Worm (Caenorhabditis elegans) whole organism, L4 larva: Measurements from ENCODE around the gene clec-60.

Source experiments
- D1046.2 ChIP-seq: fragments of 200-800 bp; sonication (Bioruptor generic); IDR thresholded peaks from 2 replicates; pipeline ENCODE4 v1.3.6; 2022; ENCODE audit warnings: missing genetic modification characterization, missing compliant biosample characterization
- F37D6.2 ChIP-seq: sonication (generic microtip); optimal IDR thresholded peaks from 2 replicates; lab custom pipeline; 2016; ENCODE audit warnings: mild to moderate bottlenecking, missing genetic modification characterization, missing compliant biosample characterization
- F44E2.7 ChIP-seq: fragments of 200-800 bp; sonication (Bioruptor generic); IDR thresholded peaks from 2 replicates; pipeline ENCODE4 v2.1.2; 2022; ENCODE audit warnings: missing genetic modification characterization, missing compliant biosample characterization
- F49E8.2 ChIP-seq: sonication (generic microtip); optimal IDR thresholded peaks from 2 replicates; lab custom pipeline; 2016; ENCODE audit warnings: missing compliant biosample characterization, mild to moderate bottlenecking, missing genetic modification characterization, borderline replicate concordance
- T20F7.1 ChIP-seq: fragments of 200-800 bp; sonication (Bioruptor generic); optimal IDR thresholded peaks from 2 replicates; lab custom pipeline; 2018; ENCODE audit warnings: mild to moderate bottlenecking, missing genetic modification characterization, missing compliant biosample characterization
- T26A8.4 ChIP-seq: fragments of 200-800 bp; sonication (Bioruptor generic); IDR thresholded peaks from 2 replicates; pipeline ENCODE4 v1.3.6; 2022; ENCODE audit warnings: missing genetic modification characterization, missing compliant biosample characterization
- Y105C5A.15 ChIP-seq: fragments of 200-800 bp; sonication (Bioruptor generic); IDR thresholded peaks from 2 replicates; pipeline ENCODE4 v1.3.6; 2022; ENCODE audit warnings: missing genetic modification characterization, missing compliant biosample characterization
- Y48G9A.11 ChIP-seq: fragments of 200-800 bp; sonication (Bioruptor generic); IDR thresholded peaks from 2 replicates; pipeline ENCODE4 v1.3.6; 2022; ENCODE audit warnings: missing genetic modification reagents, missing genetic modification characterization, missing compliant biosample characterization
- Y5F2A.4 ChIP-seq: fragments of 200-800 bp; sonication (Bioruptor generic); optimal IDR thresholded peaks from 2 replicates; lab custom pipeline; 2018; ENCODE audit warnings: mild to moderate bottlenecking, missing genetic modification characterization, missing compliant biosample characterization
- Y75B8A.6 ChIP-seq: fragments of 200-800 bp; sonication (Bioruptor generic); IDR thresholded peaks from 2 replicates; pipeline ENCODE4 v1.3.6; 2022; ENCODE audit warnings: missing genetic modification reagents, missing genetic modification characterization, missing compliant biosample characterization
- ZK546.5 ChIP-seq, 2 experiments: sonication (generic microtip); optimal IDR thresholded peaks; 2 replicates each; lab custom pipeline; 2017; ENCODE audit warnings: missing biosample characterization in 2 of 2, missing genetic modification characterization in 2 of 2
- aly-2 ChIP-seq: sonication (generic microtip); optimal IDR thresholded peaks from 2 replicates; lab custom pipeline; 2018; ENCODE audit warnings: missing biosample characterization, missing genetic modification characterization
- ama-1 ChIP-seq: fragments of 150-350 bp; optimal IDR thresholded peaks from 2 replicates; lab custom pipeline; 2014; ENCODE audit warnings: inconsistent platforms, mixed read lengths
- arid-1 ChIP-seq: fragments of 200-800 bp; sonication (Bioruptor generic); conservative IDR thresholded peaks from 2 replicates; pipeline ENCODE4 v1.3.6; 2022; ENCODE audit warnings: missing genetic modification reagents, missing genetic modification characterization, missing compliant biosample characterization
- ceh-28 ChIP-seq: fragments of 150-350 bp; optimal IDR thresholded peaks from 2 replicates; lab custom pipeline; 2014; ENCODE audit warnings: missing biosample characterization, missing genetic modification reagents, missing genetic modification characterization
- ceh-44 ChIP-seq: fragments of 200-800 bp; sonication (Bioruptor generic); IDR thresholded peaks from 2 replicates; pipeline ENCODE4 v1.3.6; 2022; ENCODE audit warnings: missing genetic modification reagents, missing genetic modification characterization, missing compliant biosample characterization
- ceh-82 ChIP-seq: sonication (generic microtip); optimal IDR thresholded peaks from 2 replicates; lab custom pipeline; 2017; ENCODE audit warnings: missing biosample characterization, missing genetic modification characterization
- ctbp-1 ChIP-seq: fragments of 200-800 bp; sonication (Bioruptor generic); IDR thresholded peaks from 2 replicates; pipeline ENCODE4 v1.3.6; 2022; ENCODE audit warnings: missing genetic modification reagents, missing genetic modification characterization, missing compliant biosample characterization
- daf-8 ChIP-seq: fragments of 200-800 bp; sonication (Bioruptor generic); IDR thresholded peaks from 2 replicates; pipeline ENCODE4 v1.3.6; 2022; ENCODE audit warnings: missing genetic modification characterization, missing compliant biosample characterization
- dmd-8 ChIP-seq: fragments of 200-800 bp; sonication (Bioruptor generic); IDR thresholded peaks from 2 replicates; pipeline ENCODE4 v1.3.6; 2022; ENCODE audit warnings: missing genetic modification characterization, missing compliant biosample characterization
- dmd-9 ChIP-seq: fragments of 200-800 bp; sonication (Bioruptor generic); IDR thresholded peaks from 2 replicates; pipeline ENCODE4 v1.3.6; 2022; ENCODE audit warnings: missing genetic modification reagents, missing genetic modification characterization, missing compliant biosample characterization
- egl-43 ChIP-seq: fragments of 200-800 bp; sonication (Bioruptor generic); IDR thresholded peaks from 2 replicates; pipeline ENCODE4 v1.3.6; 2022; ENCODE audit warnings: missing genetic modification reagents, missing genetic modification characterization, missing compliant biosample characterization
- fkh-10 ChIP-seq: fragments of 150-350 bp; optimal IDR thresholded peaks from 2 replicates; lab custom pipeline; 2014; ENCODE audit warnings: missing biosample characterization, missing genetic modification reagents, missing genetic modification characterization
- jun-1 ChIP-seq: fragments of 150-350 bp; optimal IDR thresholded peaks from 2 replicates; lab custom pipeline; 2014; ENCODE audit warnings: missing biosample characterization, missing genetic modification reagents, missing genetic modification characterization
- lin-1 ChIP-seq: fragments of 200-800 bp; sonication (Bioruptor generic); IDR thresholded peaks from 2 replicates; pipeline ENCODE4 v1.3.6; 2022; ENCODE audit warnings: missing genetic modification reagents, missing genetic modification characterization, missing compliant biosample characterization
- lin-29 ChIP-seq: fragments of 200-800 bp; sonication (Bioruptor generic); IDR thresholded peaks from 2 replicates; pipeline ENCODE4 v1.3.6; 2022; ENCODE audit warnings: missing genetic modification reagents, missing genetic modification characterization, missing compliant biosample characterization
- lsy-2 ChIP-seq, 2 experiments: fragments of 150-350 bp in 1 of 2; sonication (generic microtip) in 1 of 2; optimal IDR thresholded peaks; 2 replicates each; lab custom pipeline; 2014 to 2017; ENCODE audit warnings: missing biosample characterization in 2 of 2, missing genetic modification characterization in 2 of 2
- madf-5 ChIP-seq, 2 experiments: fragments of 200-800 bp; sonication (Bioruptor generic); IDR thresholded peaks; 2 replicates each; pipeline ENCODE4 v1.3.6; 2022; ENCODE audit warnings: missing compliant biosample characterization in 2 of 2, missing genetic modification characterization in 2 of 2
- madf-9 ChIP-seq: fragments of 200-800 bp; sonication (Bioruptor generic); conservative IDR thresholded peaks from 2 replicates; pipeline ENCODE4 v1.3.6; 2022; ENCODE audit warnings: missing genetic modification reagents, missing genetic modification characterization, missing compliant biosample characterization
- mdt-29 ChIP-seq: fragments of 200-800 bp; sonication (Bioruptor generic); IDR thresholded peaks from 2 replicates; pipeline ENCODE4 v1.3.6; 2022; ENCODE audit warnings: missing genetic modification reagents, missing genetic modification characterization, missing compliant biosample characterization
- nhr-10 ChIP-seq: fragments of 150-350 bp; optimal IDR thresholded peaks from 2 replicates; lab custom pipeline; 2014; ENCODE audit warnings: missing biosample characterization, missing genetic modification characterization
- nhr-25 ChIP-seq: sonication (generic microtip); optimal IDR thresholded peaks from 2 replicates; lab custom pipeline; 2017; ENCODE audit warnings: missing genetic modification characterization, mild to moderate bottlenecking, missing compliant biosample characterization, antibody characterized with exemption, moderate library complexity, borderline replicate concordance; ENCODE audit not compliant: insufficient read depth
- nhr-28 ChIP-seq: fragments of 150-350 bp; optimal IDR thresholded peaks from 2 replicates; lab custom pipeline; 2014; ENCODE audit warnings: missing biosample characterization, missing genetic modification characterization
- nhr-41 ChIP-seq: fragments of 200-800 bp; sonication (Bioruptor generic); IDR thresholded peaks from 2 replicates; pipeline ENCODE4 v1.3.6; 2022; ENCODE audit warnings: missing genetic modification reagents, missing genetic modification characterization, missing compliant biosample characterization
- nhr-6 ChIP-seq: fragments of 150-350 bp; optimal IDR thresholded peaks from 2 replicates; lab custom pipeline; 2014; ENCODE audit warnings: missing biosample characterization, missing genetic modification characterization
- nhr-76 ChIP-seq: fragments of 150-350 bp; optimal IDR thresholded peaks from 2 replicates; lab custom pipeline; 2014; ENCODE audit warnings: missing biosample characterization, missing genetic modification characterization
- pha-4 ChIP-seq, 2 experiments: fragments of 150-350 bp in 1 of 2; fragments of 200-800 bp in 1 of 2; sonication (Bioruptor generic) in 1 of 2; IDR thresholded peaks in 1 of 2; optimal IDR thresholded peaks in 1 of 2; 2 replicates each; pipeline versions ENCODE4 v1.3.6 to Lab custom; 2014 to 2022; ENCODE audit warnings: missing genetic modification characterization in 2 of 2, missing genetic modification reagents in 2 of 2, missing biosample characterization in 1 of 2, missing compliant biosample characterization in 1 of 2
- pqm-1 ChIP-seq: sonication (generic microtip); optimal IDR thresholded peaks from 2 replicates; lab custom pipeline; 2017; ENCODE audit warnings: missing biosample characterization, missing genetic modification characterization
- rbr-2 ChIP-seq: sonication (generic microtip); optimal IDR thresholded peaks from 2 replicates; lab custom pipeline; 2016; ENCODE audit warnings: missing genotype, missing genetic modification characterization, missing compliant biosample characterization
- saeg-2 ChIP-seq: fragments of 200-800 bp; sonication (Bioruptor generic); IDR thresholded peaks from 2 replicates; pipeline ENCODE4 v1.3.6; 2022; ENCODE audit warnings: missing genetic modification reagents, missing genetic modification characterization, missing compliant biosample characterization
- sdz-12 ChIP-seq: fragments of 200-800 bp; sonication (Bioruptor generic); optimal IDR thresholded peaks from 2 replicates; lab custom pipeline; 2018; ENCODE audit warnings: mild to moderate bottlenecking, missing genetic modification characterization, missing compliant biosample characterization
- skn-1 ChIP-seq: fragments of 150-350 bp; optimal IDR thresholded peaks from 2 replicates; lab custom pipeline; 2014; ENCODE audit warnings: missing biosample characterization, missing genetic modification characterization
- spr-1 ChIP-seq: sonication (generic microtip); optimal IDR thresholded peaks from 2 replicates; lab custom pipeline; 2016; ENCODE audit warnings: mild to moderate bottlenecking, missing genetic modification characterization, missing compliant biosample characterization
- spr-3 ChIP-seq: fragments of 200-800 bp; sonication (Bioruptor generic); optimal IDR thresholded peaks from 2 replicates; lab custom pipeline; 2018; ENCODE audit warnings: mild to moderate bottlenecking, missing genetic modification characterization, missing compliant biosample characterization
- tag-97 ChIP-seq: fragments of 200-800 bp; sonication (Bioruptor generic); IDR thresholded peaks from 2 replicates; pipeline ENCODE4 v1.3.6; 2022; ENCODE audit warnings: missing genetic modification characterization, missing compliant biosample characterization
- unc-130 ChIP-seq: sonication (generic microtip); optimal IDR thresholded peaks from 2 replicates; lab custom pipeline; 2016; ENCODE audit warnings: missing genetic modification reagents, missing genetic modification characterization, missing compliant biosample characterization
- unc-39 ChIP-seq: sonication (generic microtip); optimal IDR thresholded peaks from 2 replicates; lab custom pipeline; 2017; ENCODE audit warnings: missing biosample characterization, missing genetic modification characterization
- zfp-2 ChIP-seq: sonication (generic microtip); optimal IDR thresholded peaks from 2 replicates; lab custom pipeline; 2016; ENCODE audit warnings: mild to moderate bottlenecking, missing genetic modification characterization, missing compliant biosample characterization
- ztf-11 ChIP-seq: fragments of 150-350 bp; optimal IDR thresholded peaks from 2 replicates; lab custom pipeline; 2014; ENCODE audit warnings: missing biosample characterization, missing genetic modification characterization

Gene clec-60

DNA sequence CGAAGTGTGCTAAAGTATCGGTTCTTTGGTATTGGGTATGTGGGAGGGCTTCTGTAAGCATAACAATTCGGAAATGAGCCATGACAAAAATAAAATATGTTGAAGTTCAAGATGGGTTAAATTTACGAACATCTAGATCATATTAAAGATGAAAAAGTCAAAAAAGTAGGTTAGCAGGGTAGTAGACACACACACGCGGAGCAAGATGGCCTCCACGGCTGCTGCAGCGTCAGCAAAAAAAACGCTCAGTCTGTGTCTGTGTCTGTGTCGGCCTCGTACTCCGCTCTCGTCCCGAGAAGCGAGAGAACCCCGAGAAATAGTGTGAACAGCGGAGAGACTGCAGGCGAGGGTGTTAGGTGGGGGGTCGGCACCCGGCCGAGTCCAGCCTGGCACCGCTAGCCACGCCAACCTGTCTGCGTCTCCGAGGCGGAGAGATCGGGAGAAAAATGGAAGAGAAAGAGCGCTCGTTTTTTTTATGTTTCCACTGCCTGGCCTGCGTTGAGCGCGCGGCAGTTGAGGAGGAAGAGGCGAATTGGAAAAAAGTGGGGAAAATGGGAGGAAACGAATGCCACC lies 20.9 kb upstream of the clec-60 start, which contains the start of gene myrf-1 (continued):
- 0 out of 2 replicates have a peak, but pooled peaks have one; percentile 31 for TF ChIP-seq dmd-9
- no peak for TF ChIP-seq ztf-11 (tag; lab: Kevin White, UChicago)

DNA sequence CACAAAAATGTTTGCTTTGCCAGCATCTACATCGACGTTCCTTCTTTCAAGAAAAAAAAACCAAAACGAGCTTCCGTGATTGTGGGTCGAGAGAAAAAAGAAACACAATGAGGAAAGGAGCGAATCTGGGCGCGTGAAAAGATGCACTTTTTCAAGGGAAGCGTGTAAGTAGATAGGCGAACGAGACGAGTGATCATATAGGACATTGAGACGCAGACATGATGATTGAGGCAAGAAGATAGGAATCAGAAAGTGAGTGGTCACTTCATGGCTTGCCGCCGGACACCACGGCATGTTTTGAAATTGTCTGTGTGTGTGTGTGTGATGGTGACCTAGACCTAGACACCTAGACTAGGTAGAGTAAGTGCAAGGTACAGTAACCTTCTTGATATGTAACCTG lies 19.9 kb upstream of the clec-60 start:
- no peak for TF ChIP-seq ZK546.5 (tag; optimal IDR thresholded peaks at IDR 0.05; lab: Kevin White, UChicago)
- no peak for TF ChIP-seq zfp-2
- no peak for TF ChIP-seq jun-1
- TF ChIP-seq spr-3 (GFP tag; lab: Kevin White, UChicago), result no peak
- TF ChIP-seq arid-1 (GFP tag; lab: Robert Waterston, UW), result no peak
- TF ChIP-seq madf-5 (GFP tag; IDR thresholded peaks at IDR 0.05; lab: Robert Waterston, UW), result no peak
- TF ChIP-seq pha-4 (GFP tag; IDR thresholded peaks at IDR 0.05; lab: Robert Waterston, UW), result no peak
- no peak for TF ChIP-seq pha-4 (tag; optimal IDR thresholded peaks at IDR 0.05; lab: Kevin White, UChicago)
- no peak; the same call in 1 of the 2 replicates for TF ChIP-seq T26A8.4 (GFP tag; lab: Robert Waterston, UW)
- no peak for TF ChIP-seq dmd-9
- TF ChIP-seq aly-2, result no peak
- no peak for TF ChIP-seq nhr-76 (tag; lab: Kevin White, UChicago)
- TF ChIP-seq pqm-1, result no peak
- TF ChIP-seq daf-8 (GFP tag; lab: Robert Waterston, UW), result no peak
- peak; percentile 64 for TF ChIP-seq nhr-28 (tag; lab: Kevin White, UChicago)
- no peak for TF ChIP-seq madf-9
- TF ChIP-seq lin-29 (GFP tag; lab: Robert Waterston, UW), result no peak
- no peak for TF ChIP-seq saeg-2 (GFP tag; lab: Robert Waterston, UW)
- no peak for TF ChIP-seq D1046.2
- no peak for TF ChIP-seq nhr-41 (GFP tag; lab: Robert Waterston, UW)
- no peak for TF ChIP-seq ceh-82
- TF ChIP-seq unc-39, result no peak
- 0 out of 2 replicates have a peak, but pooled peaks have one; percentile 37 for TF ChIP-seq dmd-8 (GFP tag; lab: Robert Waterston, UW)
- TF ChIP-seq F37D6.2, result no peak
- TF ChIP-seq fkh-10 (GFP tag; lab: Kevin White, UChicago), result peak; percentile 0
- TF ChIP-seq F44E2.7 (GFP tag; lab: Robert Waterston, UW), result no peak
- no peak for TF ChIP-seq mdt-29 (GFP tag; lab: Robert Waterston, UW)
- no peak for TF ChIP-seq Y75B8A.6 (GFP tag; lab: Robert Waterston, UW)
- TF ChIP-seq ceh-44 (GFP tag; lab: Robert Waterston, UW), result no peak
- peak; percentile 44 to 52 for TF ChIP-seq lsy-2 (tag; optimal IDR thresholded peaks at IDR 0.05; lab: Kevin White, UChicago)
- TF ChIP-seq ctbp-1 (GFP tag; lab: Robert Waterston, UW), result no peak
- no peak for TF ChIP-seq Y105C5A.15 (GFP tag; lab: Robert Waterston, UW)
- TF ChIP-seq Y5F2A.4, result no peak
- no peak for TF ChIP-seq tag-97 (GFP tag; lab: Robert Waterston, UW)
- TF ChIP-seq ceh-28, result no peak
- no peak for TF ChIP-seq sdz-12
- no peak for TF ChIP-seq skn-1 (tag; lab: Kevin White, UChicago)
- TF ChIP-seq rbr-2 (tag; lab: Kevin White, UChicago), result peak; percentile 33
- no peak for TF ChIP-seq egl-43
- no peak for TF ChIP-seq unc-130 (GFP tag; lab: Kevin White, UChicago)
- TF ChIP-seq nhr-25 (tag; lab: Kevin White, UChicago), result peak; percentile 77
- no peak for TF ChIP-seq ztf-11 (tag; lab: Kevin White, UChicago)
- TF ChIP-seq Y48G9A.11, result no peak
- no peak for TF ChIP-seq ama-1 (lab: Kevin White, UChicago)
- TF ChIP-seq nhr-10 (tag; lab: Kevin White, UChicago), result no peak
- no peak for TF ChIP-seq nhr-6 (tag; lab: Kevin White, UChicago)
- no peak for TF ChIP-seq lin-1 (GFP tag; lab: Robert Waterston, UW)
- TF ChIP-seq T20F7.1 (GFP tag; lab: Kevin White, UChicago), result no peak
- TF ChIP-seq F49E8.2 (tag; lab: Kevin White, UChicago), result no peak
- no peak for TF ChIP-seq spr-1 (tag; lab: Kevin White, UChicago)
